Worm (Caenorhabditis elegans): ENCODE data around the gene F29B9.8.

Gene F29B9.8

ce11 chrIV:4652365-4652844 lies 4.9 kb downstream of the F29B9.8 start, which contains the start of gene F29B9.5 (continued):
- no peak for TF ChIP-seq cey-2 (tag; optimal IDR thresholded peaks at IDR 0.05; ENCODE audit: borderline replicate concordance, insufficient read depth)
- peak; percentile 80 for TF ChIP-seq F49E8.2 (tag; optimal IDR thresholded peaks at IDR 0.05; ENCODE audit: borderline replicate concordance)
- TF ChIP-seq duxl-1 (tag; optimal IDR thresholded peaks at IDR 0.05; ENCODE audit: poor library complexity): no peak
- TF ChIP-seq nhr-6 (tag; optimal IDR thresholded peaks at IDR 0.05): no peak
- no peak for TF ChIP-seq dmd-6 (GFP tag; IDR thresholded peaks at IDR 0.05)
- TF ChIP-seq zfp-3 (GFP tag; conservative IDR thresholded peaks at IDR 0.05): no peak
- no peak for TF ChIP-seq mes-2 (tag; optimal IDR thresholded peaks at IDR 0.05; ENCODE audit: poor library complexity, severe bottlenecking)
- no peak for TF ChIP-seq fkh-10 (GFP tag; optimal IDR thresholded peaks at IDR 0.05)
- TF ChIP-seq ama-1 (optimal IDR thresholded peaks at IDR 0.05): peak; percentile 60
- no peak for TF ChIP-seq T20F7.1 (GFP tag; optimal IDR thresholded peaks at IDR 0.05)
- TF ChIP-seq nhr-77 (tag; optimal IDR thresholded peaks at IDR 0.05): no peak
- TF ChIP-seq ztf-7 (tag; optimal IDR thresholded peaks at IDR 0.05): no peak
- 0 out of 2 replicates have a peak, but pooled peaks have one; percentile 49 for TF ChIP-seq nhr-42 (GFP tag; IDR thresholded peaks at IDR 0.05)
- TF ChIP-seq zip-2 (tag; optimal IDR thresholded peaks at IDR 0.05): no peak
- 0 out of 2 replicates have a peak, but pooled peaks have one; percentile 29 for TF ChIP-seq arid-1 (GFP tag; conservative IDR thresholded peaks at IDR 0.05)
- 0 out of 2 replicates have a peak, but pooled peaks have one; percentile 50 for TF ChIP-seq Y75B8A.6 (GFP tag; IDR thresholded peaks at IDR 0.05)
- TF ChIP-seq fos-1 (tag; optimal IDR thresholded peaks at IDR 0.05): no peak
- TF ChIP-seq sdz-12 (GFP tag; optimal IDR thresholded peaks at IDR 0.05): no peak
- no peak for TF ChIP-seq tra-1 (GFP tag; IDR thresholded peaks at IDR 0.05)
- peak; percentile 55; the same call in 1 of the 2 replicates for TF ChIP-seq snpc-1.2 (GFP tag; IDR thresholded peaks at IDR 0.05)
- no peak for TF ChIP-seq dmd-9 (GFP tag; IDR thresholded peaks at IDR 0.05)
- TF ChIP-seq nhr-111 (GFP tag; optimal IDR thresholded peaks at IDR 0.05): peak; percentile 9
- TF ChIP-seq F37D6.2 (tag; optimal IDR thresholded peaks at IDR 0.05): no peak

- no peak for TF ChIP-seq madf-9 (GFP tag; conservative IDR thresholded peaks at IDR 0.05)
- no peak for TF ChIP-seq lin-29 (GFP tag; IDR thresholded peaks at IDR 0.05)
- no peak for TF ChIP-seq D1046.2 (GFP tag; IDR thresholded peaks at IDR 0.05)
- TF ChIP-seq nhr-42 (GFP tag; IDR thresholded peaks at IDR 0.05): no peak
- TF ChIP-seq T26A8.4 (GFP tag; IDR thresholded peaks at IDR 0.05): no peak
- no peak for TF ChIP-seq hmg-1.1 (GFP tag; IDR thresholded peaks at IDR 0.05)
- TF ChIP-seq zfp-3 (GFP tag; conservative IDR thresholded peaks at IDR 0.05): no peak
- no peak for TF ChIP-seq R02D3.7 (tag; optimal IDR thresholded peaks at IDR 0.05)
- no peak for TF ChIP-seq mdl-1 (tag; optimal IDR thresholded peaks at IDR 0.05)
- TF ChIP-seq lin-13 (GFP tag; optimal IDR thresholded peaks at IDR 0.05): no peak
- TF ChIP-seq fos-1 (tag; optimal IDR thresholded peaks at IDR 0.05): no peak
- no peak for TF ChIP-seq nhr-28 (tag; optimal IDR thresholded peaks at IDR 0.05)
- no peak for TF ChIP-seq hif-1 (tag; optimal IDR thresholded peaks at IDR 0.05)
- TF ChIP-seq nhr-10 (tag; optimal IDR thresholded peaks at IDR 0.05): no peak
- TF ChIP-seq jun-1 (tag; optimal IDR thresholded peaks at IDR 0.05): no peak
- no peak for TF ChIP-seq spr-3 (GFP tag; optimal IDR thresholded peaks at IDR 0.05)
- no peak for TF ChIP-seq ceh-20 (GFP tag; IDR thresholded peaks at IDR 0.05)
- TF ChIP-seq tag-97 (GFP tag; IDR thresholded peaks at IDR 0.05): no peak
- TF ChIP-seq unc-62 (GFP tag; optimal IDR thresholded peaks at IDR 0.05 in 1 of 2): no peak
- TF ChIP-seq unc-62 (tag; optimal IDR thresholded peaks at IDR 0.05): no peak
- TF ChIP-seq lin-15B (tag; optimal IDR thresholded peaks at IDR 0.05): no peak
Measured at ce11 chrIV:4652962-4653361, 5.5 kb downstream of the F29B9.8 start, which contains the start of gene psr-1. Gene psr-1, plus strand, starts transcription at chrIV:4653262.
